Fruit fly (Drosophila melanogaster): Measurements from ENCODE around the gene CG15721.

Gene CG15721

DNA sequence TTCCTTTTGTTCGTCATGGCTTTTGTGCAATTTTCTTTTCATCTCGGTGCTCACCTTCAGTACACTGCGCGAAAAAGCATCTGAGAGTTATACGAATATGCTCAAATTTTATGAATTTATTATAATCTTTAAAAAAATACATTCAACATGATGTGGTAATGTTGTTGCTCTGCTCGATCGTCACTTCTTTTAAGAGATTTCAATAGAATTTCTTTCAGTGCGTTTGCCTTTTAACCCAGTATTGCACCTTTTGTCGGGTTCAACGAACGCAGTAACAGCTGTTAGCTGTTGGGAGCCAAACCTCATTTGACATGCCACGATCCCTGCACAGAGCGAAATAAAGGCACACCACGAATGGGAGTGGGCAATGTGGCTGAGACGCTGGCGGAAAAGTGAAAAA, 30.6 kb upstream of the CG15721 start:
- TF ChIP-seq klu (GFP tag; IDR thresholded peaks at IDR 0.05) (no peak), gem (tag; optimal IDR thresholded peaks at IDR 0.05) (peak; percentile 31), CG8944 (GFP tag; optimal IDR thresholded peaks at IDR 0.05) (no peak), CG30431 (GFP tag; optimal IDR thresholded peaks at IDR 0.05) (peak; percentile 4), CG11456 (GFP tag; IDR thresholded peaks at IDR 0.05) (no peak), tll (GFP tag; optimal IDR thresholded peaks at IDR 0.05) (peak in 1 of 2 experiments; percentile 66), fd102C (GFP tag; optimal IDR thresholded peaks at IDR 0.05) (peak; percentile 0), CG4424 (GFP tag; optimal IDR thresholded peaks at IDR 0.05) (peak; percentile 18), CG2712 (tag; optimal IDR thresholded peaks at IDR 0.05) (peak; percentile 45), bsh (GFP tag; optimal IDR thresholded peaks at IDR 0.05) (peak in 1 of 2 experiments; percentile 19), en (GFP tag; optimal IDR thresholded peaks at IDR 0.05) (no peak), phol (tag; optimal IDR thresholded peaks at IDR 0.05) (peak; percentile 11), CG18619 (GFP tag; optimal IDR thresholded peaks at IDR 0.05) (no peak), Camta (GFP tag; optimal IDR thresholded peaks at IDR 0.05) (no peak), Poxn (GFP tag; IDR thresholded peaks at IDR 0.05) (no peak), tio (GFP tag; optimal IDR thresholded peaks at IDR 0.05) (peak; percentile 6), tin (GFP tag; optimal IDR thresholded peaks at IDR 0.05) (peak; percentile 7), abd-A (tag; optimal IDR thresholded peaks at IDR 0.05) (no peak), CG17361 (GFP tag; IDR thresholded peaks at IDR 0.05) (0 out of 3 replicates have a peak, but pooled peaks have one; percentile 20), CG9727 (GFP tag; optimal IDR thresholded peaks at IDR 0.05) (peak; percentile 52), CG7839 (tag; optimal IDR thresholded peaks at IDR 0.05) (peak; percentile 16), ci (GFP tag; IDR thresholded peaks at IDR 0.05) (peak; percentile 47; the same call in 1 of the 3 replicates), wdn (GFP tag; IDR thresholded peaks at IDR 0.05) (no peak), CG9437 (GFP tag; optimal IDR thresholded peaks at IDR 0.05) (no peak), CG11504 (tag; optimal IDR thresholded peaks at IDR 0.05) (peak; percentile 13), CG7556 (GFP tag; optimal IDR thresholded peaks at IDR 0.05) (peak; percentile 14), CG8478 (optimal IDR thresholded peaks at IDR 0.05) (no peak), E2f1 (GFP tag; IDR thresholded peaks at IDR 0.05) (0 out of 2 replicates have a peak, but pooled peaks have one; percentile 9), sens (GFP tag) (peak; percentile 86), CG1603 (tag; optimal IDR thresholded peaks at IDR 0.05) (peak; percentile 25), Atf3 (GFP tag; optimal IDR thresholded peaks at IDR 0.05) (no peak), CG17829 (tag; optimal IDR thresholded peaks at IDR 0.05) (peak; percentile 17), CG10979 (tag; optimal IDR thresholded peaks at IDR 0.05) (peak; percentile 49), ara (GFP tag; IDR thresholded peaks at IDR 0.05) (peak; percentile 51), D (optimal IDR thresholded peaks at IDR 0.05) (no peak), D (GFP tag; optimal IDR thresholded peaks at IDR 0.05) (peak; percentile 22), ranshi (GFP tag; IDR thresholded peaks at IDR 0.05) (no peak), CG10959 (GFP tag; IDR thresholded peaks at IDR 0.05) (0 out of 2 replicates have a peak, but pooled peaks have one; percentile 39), zen (tag; optimal IDR thresholded peaks at IDR 0.05) (peak; percentile 69), lola (GFP tag; optimal IDR thresholded peaks at IDR 0.05) (peak in 1 of 3 experiments; percentile 44), dm (GFP tag; optimal IDR thresholded peaks at IDR 0.05) (no peak), Chrac-16 (GFP tag; optimal IDR thresholded peaks at IDR 0.05) (peak; percentile 12), zf30C (GFP tag; optimal IDR thresholded peaks at IDR 0.05) (peak; percentile 61), CG17328 (GFP tag; IDR thresholded peaks at IDR 0.05) (peak; percentile 57), CG14710 (tag; optimal IDR thresholded peaks at IDR 0.05) (peak; percentile 30), CG12391 (tag; optimal IDR thresholded peaks at IDR 0.05) (peak; percentile 29), ERR (GFP tag; optimal IDR thresholded peaks at IDR 0.05) (no peak), CG15696 (tag; optimal IDR thresholded peaks at IDR 0.05) (peak; percentile 44), Xrp1 (GFP tag; IDR thresholded peaks at IDR 0.05) (peak; percentile 55), Elba2 (GFP tag; optimal IDR thresholded peaks at IDR 0.05) (peak; percentile 8), CG18476 (GFP tag; optimal IDR thresholded peaks at IDR 0.05) (peak; percentile 7)
